Fruit fly (Drosophila melanogaster): ENCODE measurements around the gene Ag5r.

Gene Ag5r

DNA sequence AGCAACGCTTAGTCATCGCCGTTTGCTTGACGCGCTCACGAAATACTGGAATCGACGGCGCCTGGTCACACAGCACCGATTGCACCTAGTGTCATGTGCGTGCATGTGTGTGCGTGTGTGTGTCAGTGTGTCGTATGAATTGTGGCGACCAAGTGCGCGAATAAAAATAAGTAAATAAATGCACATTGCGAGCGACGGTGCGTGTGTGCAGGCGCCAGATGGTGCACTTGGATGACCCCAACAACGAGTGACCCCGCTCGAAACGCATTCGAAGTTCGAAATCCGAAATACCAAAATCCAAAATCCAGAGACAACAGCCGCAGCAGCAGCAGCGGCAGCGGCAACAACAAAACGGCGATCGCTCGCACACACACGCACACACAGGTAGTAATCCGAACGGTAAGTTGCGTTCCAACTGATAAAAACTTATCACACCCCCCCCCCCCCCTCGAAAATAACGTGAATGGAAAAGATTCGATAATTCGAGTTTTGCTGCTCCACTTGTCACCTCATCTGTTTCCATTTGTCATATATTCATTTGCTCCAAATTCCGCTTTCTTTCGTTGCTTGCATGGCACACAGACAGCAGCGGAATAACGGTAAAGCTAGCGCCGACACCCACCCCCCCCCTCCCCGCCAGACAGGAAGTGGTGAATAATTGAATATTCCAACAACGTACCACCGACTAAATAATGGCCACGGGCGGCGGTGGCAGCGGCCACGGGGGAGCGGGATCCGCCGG, 46.4 kb upstream of the Ag5r start, which contains the start of gene CG14411 (continued):
- TF ChIP-seq CG4360 (GFP tag; IDR thresholded peaks at IDR 0.05), result peak; percentile 58
- no peak for TF ChIP-seq CG10462 (GFP tag; optimal IDR thresholded peaks at IDR 0.05)
- peak; percentile 91 for TF ChIP-seq cg (GFP tag; optimal IDR thresholded peaks at IDR 0.05)
- no peak for TF ChIP-seq zfh2 (GFP tag; optimal IDR thresholded peaks at IDR 0.05)
- TF ChIP-seq knrl (GFP tag; IDR thresholded peaks at IDR 0.05; ENCODE audit: partially characterized antibody), result no peak; the same call in 2 of the 3 replicates
- TF ChIP-seq dysf (GFP tag; IDR thresholded peaks at IDR 0.05), result 0 out of 3 replicates have a peak, but pooled peaks have one; percentile 5
- no peak for TF ChIP-seq Oli (tag; optimal IDR thresholded peaks at IDR 0.05)
- no peak for TF ChIP-seq Camta (GFP tag; optimal IDR thresholded peaks at IDR 0.05)
- TF ChIP-seq MBD-R2 (GFP tag; IDR thresholded peaks at IDR 0.05), result peak; percentile 42
- TF ChIP-seq ap (GFP tag; IDR thresholded peaks at IDR 0.05), result no peak
- TF ChIP-seq E2f1 (GFP tag; IDR thresholded peaks at IDR 0.05), result no peak
- TF ChIP-seq chif (GFP tag; optimal IDR thresholded peaks at IDR 0.05), result no peak
- no peak for TF ChIP-seq ranshi (GFP tag; IDR thresholded peaks at IDR 0.05)
- TF ChIP-seq CG1832 (GFP tag; optimal IDR thresholded peaks at IDR 0.05), result no peak
- no peak for TF ChIP-seq C15 (GFP tag; IDR thresholded peaks at IDR 0.05)
- peak; percentile 91 for TF ChIP-seq pfk (GFP tag; optimal IDR thresholded peaks at IDR 0.05)
- TF ChIP-seq Xbp1 (GFP tag; optimal IDR thresholded peaks at IDR 0.05), result no peak
- TF ChIP-seq CG8944 (GFP tag; optimal IDR thresholded peaks at IDR 0.05), result no peak
- TF ChIP-seq CG9797 (GFP tag; optimal IDR thresholded peaks at IDR 0.05), result peak; percentile 91
- TF ChIP-seq lmd (GFP tag; IDR thresholded peaks at IDR 0.05), result no peak
- TF ChIP-seq Eip74EF (GFP tag; optimal IDR thresholded peaks at IDR 0.05), result no peak
- no peak for TF ChIP-seq lola (GFP tag; optimal IDR thresholded peaks at IDR 0.05)
- no peak for TF ChIP-seq Hr78 (GFP tag; optimal IDR thresholded peaks at IDR 0.05)
- no peak for TF ChIP-seq wdn (GFP tag; IDR thresholded peaks at IDR 0.05)
- no peak for TF ChIP-seq hbn (GFP tag; IDR thresholded peaks at IDR 0.05; ENCODE audit: partially characterized antibody)
- no peak for TF ChIP-seq bab2 (GFP tag; optimal IDR thresholded peaks at IDR 0.05)
- no peak for TF ChIP-seq fru (optimal IDR thresholded peaks at IDR 0.05)
- TF ChIP-seq Lim3 (GFP tag; IDR thresholded peaks at IDR 0.05), result no peak
- no peak for TF ChIP-seq NC2α (GFP tag; optimal IDR thresholded peaks at IDR 0.05)
- TF ChIP-seq Adf1 (GFP tag; IDR thresholded peaks at IDR 0.05), result peak; percentile 82
- TF ChIP-seq CG6791 (GFP tag; IDR thresholded peaks at IDR 0.05; ENCODE audit: partially characterized antibody), result 0 out of 3 replicates have a peak, but pooled peaks have one; percentile 32
- TF ChIP-seq CG6254 (GFP tag; optimal IDR thresholded peaks at IDR 0.05), result no peak
- TF ChIP-seq gcm (GFP tag; optimal IDR thresholded peaks at IDR 0.05), result no peak
- TF ChIP-seq CG14860 (GFP tag; IDR thresholded peaks at IDR 0.05; ENCODE audit: partially characterized antibody), result no peak
- no peak for TF ChIP-seq Mes4 (GFP tag; optimal IDR thresholded peaks at IDR 0.05)
- TF ChIP-seq CG1603 (tag; optimal IDR thresholded peaks at IDR 0.05), result peak; percentile 99
- TF ChIP-seq ssp (GFP tag; IDR thresholded peaks at IDR 0.05), result no peak
- peak; percentile 6 for TF ChIP-seq HLHmδ (GFP tag; optimal IDR thresholded peaks at IDR 0.05)
- TF ChIP-seq stwl (tag; optimal IDR thresholded peaks at IDR 0.05), result peak; percentile 81
- no peak for TF ChIP-seq CG15696 (tag; optimal IDR thresholded peaks at IDR 0.05)
- no peak for TF ChIP-seq dmrt99B (tag; optimal IDR thresholded peaks at IDR 0.05)
- TF ChIP-seq CG15479 (GFP tag; optimal IDR thresholded peaks at IDR 0.05), result peak; percentile 18
- no peak for TF ChIP-seq CG10366 (GFP tag; IDR thresholded peaks at IDR 0.05)
